Fruit fly (Drosophila melanogaster) whole organism, prepupa: Measurements from ENCODE around the gene Jhbp4.

Experiments
- CG16779 ChIP-seq: fragments of 200-800 bp; sonication (Bioruptor generic); optimal IDR thresholded peaks from 3 replicates; lab custom pipeline; 2017; ENCODE audit warnings: missing biosample characterization, mild to moderate bottlenecking, missing genetic modification characterization
- CG31627 ChIP-seq: fragments of 200-800 bp; sonication (Bioruptor generic); optimal IDR thresholded peaks from 3 replicates; lab custom pipeline; 2016; ENCODE audit warnings: missing biosample characterization, missing genetic modification characterization
- Eip78C ChIP-seq: fragments of 200-800 bp; sonication (Bioruptor generic); peaks from one replicate; lab custom pipeline; 2016; ENCODE audit warnings: missing biosample characterization, missing genetic modification characterization
- Lpt ChIP-seq: fragments of 200-800 bp; sonication (Bioruptor generic); optimal IDR thresholded peaks from 3 replicates; lab custom pipeline; 2016; ENCODE audit warnings: missing biosample characterization, missing genetic modification characterization
- OdsH ChIP-seq: fragments of 200-800 bp; sonication (Bioruptor generic); optimal IDR thresholded peaks from 3 replicates; lab custom pipeline; 2016; ENCODE audit warnings: missing biosample characterization, missing genetic modification characterization
- dac ChIP-seq: fragments of 200-800 bp; sonication (Bioruptor generic); optimal IDR thresholded peaks from 2 replicates; lab custom pipeline; 2017; ENCODE audit warnings: missing biosample characterization, mild to moderate bottlenecking, missing genetic modification characterization
- net ChIP-seq: fragments of 200-800 bp; sonication (Bioruptor generic); optimal IDR thresholded peaks from 3 replicates; lab custom pipeline; 2016; ENCODE audit warnings: missing biosample characterization, missing genetic modification characterization

dm6 chr3R:16069266-16069665 lies 26.0 kb downstream of the Jhbp4 start:
- TF ChIP-seq CG31627 (GFP tag; lab: Kevin White, UChicago), result no peak
- no peak for TF ChIP-seq CG16779 (tag; lab: Kevin White, UChicago)
- no peak for TF ChIP-seq Lpt
- TF ChIP-seq Eip78C (GFP tag; lab: Kevin White, UChicago), result no peak
- TF ChIP-seq dac (GFP tag; lab: Kevin White, UChicago), result no peak
- TF ChIP-seq OdsH, result no peak
- no peak for TF ChIP-seq net (GFP tag; lab: Kevin White, UChicago)
